Worm (Caenorhabditis elegans) whole organism, young adult: ENCODE data around the gene F09F9.1.

Experiments used
- B0035.1 ChIP-seq: sonication (generic microtip); optimal IDR thresholded peaks from 2 replicates; lab custom pipeline; 2016; ENCODE audit warnings: missing genetic modification characterization, mild to moderate bottlenecking, missing compliant biosample characterization, missing genotype, missing genetic modification reagents
- C06A6.2 ChIP-seq: fragments of 200-800 bp; sonication (Bioruptor generic); conservative IDR thresholded peaks from 2 replicates; pipeline ENCODE4 v1.3.6; 2022; ENCODE audit warnings: missing genetic modification characterization, missing compliant biosample characterization
- D2030.7 ChIP-seq: fragments of 200-800 bp; sonication (Bioruptor generic); IDR thresholded peaks from 2 replicates; pipeline ENCODE4 v1.3.6; 2022; ENCODE audit warnings: missing genetic modification reagents, missing genetic modification characterization, missing compliant biosample characterization
- F23B12.7 ChIP-seq: sonication (generic microtip); optimal IDR thresholded peaks from 2 replicates; lab custom pipeline; 2017; ENCODE audit warnings: missing genetic modification characterization, mild to moderate bottlenecking, missing compliant biosample characterization, antibody characterized with exemption, moderate library complexity; ENCODE audit not compliant: insufficient read depth
- F37B4.10 ChIP-seq: fragments of 200-800 bp; sonication (Bioruptor generic); IDR thresholded peaks from 2 replicates; pipeline ENCODE4 v1.3.6; 2022; ENCODE audit warnings: missing genetic modification characterization, missing compliant biosample characterization
- F39B2.1 ChIP-seq: fragments of 200-800 bp; sonication (Bioruptor generic); IDR thresholded peaks from 2 replicates; pipeline ENCODE4 v1.3.6; 2022; ENCODE audit warnings: missing genetic modification reagents, missing genetic modification characterization, missing compliant biosample characterization
- K11D2.4 ChIP-seq: fragments of 200-800 bp; sonication (Bioruptor generic); IDR thresholded peaks from 2 replicates; pipeline ENCODE4 v1.3.6; 2022; ENCODE audit warnings: missing genetic modification reagents, missing genetic modification characterization, missing compliant biosample characterization
- K12H6.12 ChIP-seq: fragments of 200-800 bp; sonication (Bioruptor generic); optimal IDR thresholded peaks from 2 replicates; lab custom pipeline; 2018; ENCODE audit warnings: mild to moderate bottlenecking, missing genetic modification characterization, missing compliant biosample characterization
- Y67H2A.10 ChIP-seq: fragments of 200-800 bp; sonication (Bioruptor generic); conservative IDR thresholded peaks from 2 replicates; pipeline ENCODE4 v1.3.6; 2022; ENCODE audit warnings: missing genetic modification reagents, missing genetic modification characterization, missing compliant biosample characterization
- Y95B8A.8 ChIP-seq: fragments of 200-800 bp; sonication (Bioruptor generic); IDR thresholded peaks from 2 replicates; pipeline ENCODE4 v1.3.6; 2022; ENCODE audit warnings: missing genetic modification reagents, missing genetic modification characterization, missing compliant biosample characterization
- akir-1 ChIP-seq: fragments of 200-800 bp; sonication (Bioruptor generic); optimal IDR thresholded peaks from 2 replicates; lab custom pipeline; 2018; ENCODE audit warnings: mild to moderate bottlenecking, missing genetic modification characterization, moderate library complexity, missing compliant biosample characterization
- aptf-2 ChIP-seq: fragments of 200-800 bp; sonication (Bioruptor generic); conservative IDR thresholded peaks from 2 replicates; pipeline ENCODE4 v1.3.6; 2022; ENCODE audit warnings: missing genetic modification reagents, missing genetic modification characterization, missing compliant biosample characterization
- atf-7 ChIP-seq: sonication (generic microtip); optimal IDR thresholded peaks from 2 replicates; lab custom pipeline; 2017; ENCODE audit warnings: mild to moderate bottlenecking, missing genetic modification characterization, missing compliant biosample characterization
- bed-1 ChIP-seq: fragments of 200-800 bp; sonication (Bioruptor generic); IDR thresholded peaks from 2 replicates; pipeline ENCODE4 v1.3.6; 2022; ENCODE audit warnings: missing genetic modification reagents, missing genetic modification characterization, missing compliant biosample characterization
- ccch-3 ChIP-seq: fragments of 200-800 bp; sonication (Bioruptor generic); optimal IDR thresholded peaks from 2 replicates; lab custom pipeline; 2018; ENCODE audit warnings: mild to moderate bottlenecking, missing genetic modification characterization, missing compliant biosample characterization
- cebp-2 ChIP-seq: fragments of 200-800 bp; sonication (Bioruptor generic); IDR thresholded peaks from 2 replicates; pipeline ENCODE4 v1.3.6; 2022; ENCODE audit warnings: missing genetic modification characterization, missing compliant biosample characterization
- ceh-40 ChIP-seq: fragments of 200-800 bp; sonication (Bioruptor generic); IDR thresholded peaks from 2 replicates; pipeline ENCODE4 v1.3.6; 2022; ENCODE audit warnings: missing genetic modification characterization, missing compliant biosample characterization
- chd-7 ChIP-seq: sonication (generic microtip); optimal IDR thresholded peaks from 2 replicates; lab custom pipeline; 2016; ENCODE audit warnings: mild to moderate bottlenecking, missing genetic modification characterization, moderate library complexity, missing compliant biosample characterization
- dox-1 ChIP-seq: fragments of 200-800 bp; sonication (Bioruptor generic); IDR thresholded peaks from 2 replicates; pipeline ENCODE4 v1.3.6; 2022; ENCODE audit warnings: missing genetic modification reagents, missing genetic modification characterization, missing compliant biosample characterization
- dpl-1 ChIP-seq: fragments of 150-350 bp; optimal IDR thresholded peaks from 2 replicates; lab custom pipeline; 2014; ENCODE audit warnings: missing biosample characterization, missing genetic modification reagents, missing genetic modification characterization
- egl-44 ChIP-seq: fragments of 200-800 bp; sonication (Bioruptor generic); IDR thresholded peaks from 2 replicates; pipeline ENCODE4 v1.3.6; 2022; ENCODE audit warnings: missing genetic modification reagents, missing genetic modification characterization, missing compliant biosample characterization
- egrh-3 ChIP-seq: fragments of 200-800 bp; sonication (Bioruptor generic); IDR thresholded peaks from 2 replicates; pipeline ENCODE4 v1.3.6; 2022; ENCODE audit warnings: missing genetic modification reagents, missing genetic modification characterization, missing compliant biosample characterization
- gei-17 ChIP-seq: fragments of 200-800 bp; sonication (Bioruptor generic); optimal IDR thresholded peaks from 2 replicates; lab custom pipeline; 2018; ENCODE audit warnings: mild to moderate bottlenecking, missing genetic modification characterization, missing compliant biosample characterization
- him-1 ChIP-seq: sonication (generic microtip); optimal IDR thresholded peaks from 2 replicates; lab custom pipeline; 2016; ENCODE audit warnings: missing genotype, missing genetic modification reagents, missing genetic modification characterization, missing compliant biosample characterization
- hlh-26 ChIP-seq: fragments of 200-800 bp; sonication (Bioruptor generic); conservative IDR thresholded peaks from 2 replicates; pipeline ENCODE4 v1.3.6; 2022; ENCODE audit warnings: missing genetic modification reagents, missing genetic modification characterization, missing compliant biosample characterization
- hmg-20 ChIP-seq: fragments of 200-800 bp; sonication (Bioruptor generic); IDR thresholded peaks from 2 replicates; pipeline ENCODE4 v1.3.6; 2022; ENCODE audit warnings: missing genetic modification reagents, missing genetic modification characterization, missing compliant biosample characterization
- hrde-1 ChIP-seq: sonication (generic microtip); optimal IDR thresholded peaks from 2 replicates; lab custom pipeline; 2016; ENCODE audit warnings: missing genetic modification characterization, mild to moderate bottlenecking, missing compliant biosample characterization, moderate library complexity, missing genotype, missing genetic modification reagents, borderline replicate concordance
- let-526 ChIP-seq: fragments of 200-800 bp; sonication (Bioruptor generic); IDR thresholded peaks from 2 replicates; pipeline ENCODE4 v1.3.6; 2022; ENCODE audit warnings: missing genetic modification reagents, missing genetic modification characterization, missing compliant biosample characterization
- let-607 ChIP-seq, 2 experiments: fragments of 200-800 bp in 1 of 2; sonication (Bioruptor generic) in 1 of 2; sonication (generic microtip) in 1 of 2; optimal IDR thresholded peaks; 2 replicates each; lab custom pipeline; 2016 to 2018; ENCODE audit warnings: mild to moderate bottlenecking in 2 of 2, missing compliant biosample characterization in 2 of 2, missing genetic modification characterization in 2 of 2, moderate library complexity in 2 of 2, missing genotype in 1 of 2
- lin-40 ChIP-seq: sonication (generic microtip); optimal IDR thresholded peaks from 2 replicates; lab custom pipeline; 2016; ENCODE audit warnings: missing genetic modification characterization, mild to moderate bottlenecking, missing compliant biosample characterization, missing genotype, missing genetic modification reagents
- lin-54 ChIP-seq: fragments of 200-800 bp; sonication (Bioruptor generic); optimal IDR thresholded peaks from 2 replicates; lab custom pipeline; 2018; ENCODE audit warnings: mild to moderate bottlenecking, missing genetic modification characterization, missing compliant biosample characterization
- mel-28 ChIP-seq: sonication (generic microtip); optimal IDR thresholded peaks from 2 replicates; lab custom pipeline; 2016; ENCODE audit warnings: borderline replicate concordance, mild to moderate bottlenecking, missing genetic modification characterization, missing compliant biosample characterization
- mes-4 ChIP-seq: sonication (generic microtip); optimal IDR thresholded peaks from 2 replicates; lab custom pipeline; 2016; ENCODE audit warnings: missing genotype, missing genetic modification characterization, missing compliant biosample characterization
- nfyb-1 ChIP-seq: fragments of 200-800 bp; sonication (Bioruptor generic); IDR thresholded peaks from 2 replicates; pipeline ENCODE4 v1.3.6; 2022; ENCODE audit warnings: missing genetic modification reagents, missing genetic modification characterization, missing compliant biosample characterization
- nhr-80 ChIP-seq: sonication (generic microtip); optimal IDR thresholded peaks from 2 replicates; lab custom pipeline; 2016; ENCODE audit warnings: missing genetic modification characterization, missing compliant biosample characterization
- pha-4 ChIP-seq: fragments of 150-350 bp; sonication (generic microtip); optimal IDR thresholded peaks from 2 replicates; lab custom pipeline; 2014; ENCODE audit warnings: missing biosample characterization, missing genetic modification reagents, missing genetic modification characterization
- rcor-1 ChIP-seq: fragments of 200-800 bp; sonication (Bioruptor generic); IDR thresholded peaks from 2 replicates; pipeline ENCODE4 v1.3.6; 2022; ENCODE audit warnings: missing genetic modification reagents, missing genetic modification characterization, missing compliant biosample characterization
- repo-1 ChIP-seq: sonication (generic microtip); optimal IDR thresholded peaks from 2 replicates; lab custom pipeline; 2017; ENCODE audit warnings: mild to moderate bottlenecking, missing genetic modification characterization, missing compliant biosample characterization
- tbx-9 ChIP-seq: sonication (generic microtip); optimal IDR thresholded peaks from 2 replicates; lab custom pipeline; 2016; ENCODE audit warnings: borderline replicate concordance, missing genetic modification characterization, inconsistent platforms, missing compliant biosample characterization
- ztf-22 ChIP-seq: fragments of 200-800 bp; sonication (Bioruptor generic); optimal IDR thresholded peaks from 2 replicates; lab custom pipeline; 2018; ENCODE audit warnings: mild to moderate bottlenecking, missing genetic modification characterization, moderate library complexity, missing compliant biosample characterization
- ztf-26 ChIP-seq: sonication (generic microtip); optimal IDR thresholded peaks from 2 replicates; lab custom pipeline; 2017; ENCODE audit warnings: missing genetic modification characterization, missing compliant biosample characterization

Gene F09F9.1

ce11 chrX:4145051-4145826 lies 30.1 kb downstream of the F09F9.1 start (continued):
- TF ChIP-seq akir-1 (GFP tag; lab: Kevin White, UChicago) = no peak
- no peak for TF ChIP-seq gei-17 (GFP tag; lab: Kevin White, UChicago)
- TF ChIP-seq hrde-1 = no peak
- no peak for TF ChIP-seq pha-4 (tag; lab: Kevin White, UChicago)
- no peak for TF ChIP-seq mes-4 (tag; lab: Kevin White, UChicago)
- no peak for TF ChIP-seq bed-1 (GFP tag; lab: Robert Waterston, UW)
- TF ChIP-seq lin-40 (tag; lab: Kevin White, UChicago) = peak; percentile 41
- TF ChIP-seq egrh-3 (GFP tag; lab: Robert Waterston, UW) = no peak
- TF ChIP-seq K11D2.4 (GFP tag; lab: Robert Waterston, UW) = peak; percentile 81
- no peak for TF ChIP-seq lin-54 (GFP tag; lab: Kevin White, UChicago)
- TF ChIP-seq ztf-22 (GFP tag; lab: Kevin White, UChicago) = no peak
- TF ChIP-seq nhr-80 = peak; percentile 83
- peak; percentile 51 for TF ChIP-seq nfyb-1 (GFP tag; lab: Robert Waterston, UW)
- TF ChIP-seq dox-1 (GFP tag; lab: Robert Waterston, UW) = peak; percentile 35
- peak; percentile 57 for TF ChIP-seq atf-7 (tag; lab: Kevin White, UChicago)
- no peak for TF ChIP-seq cebp-2 (GFP tag; lab: Robert Waterston, UW)
- no peak for TF ChIP-seq ccch-3
- peak; percentile 68 for TF ChIP-seq ceh-40
- TF ChIP-seq ztf-26 = peak; percentile 43
- no peak for TF ChIP-seq repo-1 (tag; lab: Kevin White, UChicago)
- no peak for TF ChIP-seq tbx-9 (tag; lab: Kevin White, UChicago)
- TF ChIP-seq let-526 = no peak
- no peak for TF ChIP-seq Y67H2A.10 (GFP tag; lab: Robert Waterston, UW)
- TF ChIP-seq F23B12.7 (tag; lab: Kevin White, UChicago) = peak; percentile 38
- no peak for TF ChIP-seq hmg-20 (GFP tag; lab: Robert Waterston, UW)
- TF ChIP-seq mel-28 (tag; lab: Kevin White, UChicago) = no peak
- TF ChIP-seq him-1 = no peak
- TF ChIP-seq F37B4.10 = peak; percentile 74; the same call in 1 of the 2 replicates
- 0 out of 2 replicates have a peak, but pooled peaks have one; percentile 53 for TF ChIP-seq egl-44 (GFP tag; lab: Robert Waterston, UW)
- TF ChIP-seq F39B2.1 (GFP tag; lab: Robert Waterston, UW) = no peak
- TF ChIP-seq chd-7 (tag; lab: Kevin White, UChicago) = peak; percentile 68
- TF ChIP-seq B0035.1 (tag; lab: Kevin White, UChicago) = no peak
- TF ChIP-seq let-607 (tag; optimal IDR thresholded peaks at IDR 0.05; lab: Kevin White, UChicago) = no peak
- TF ChIP-seq K12H6.12 (tag; lab: Kevin White, UChicago) = no peak
- TF ChIP-seq Y95B8A.8 (GFP tag; lab: Robert Waterston, UW) = 0 out of 2 replicates have a peak, but pooled peaks have one; percentile 14
- no peak for TF ChIP-seq D2030.7 (GFP tag; lab: Robert Waterston, UW)
- TF ChIP-seq dpl-1 (GFP tag; lab: Kevin White, UChicago) = no peak
- no peak for TF ChIP-seq hlh-26 (GFP tag; lab: Robert Waterston, UW)
- TF ChIP-seq aptf-2 (GFP tag; lab: Robert Waterston, UW) = no peak
- peak; percentile 58 for TF ChIP-seq C06A6.2 (GFP tag; lab: Robert Waterston, UW)
- no peak; the same call in 1 of the 2 replicates for TF ChIP-seq rcor-1
- TF ChIP-seq, all 124 proteins: peak for 33
